Fruit fly (Drosophila melanogaster): ENCODE results near the gene CG12708.

Gene CG12708

dm6 chrX:15646792-15647191 is 28.5 kb upstream of the CG12708 start:
- TF ChIP-seq CG3919 (GFP tag; optimal IDR thresholded peaks at IDR 0.05): no peak
- TF ChIP-seq vri (GFP tag; optimal IDR thresholded peaks at IDR 0.05): no peak
- no peak for TF ChIP-seq CG34406 (GFP tag; optimal IDR thresholded peaks at IDR 0.05)
- no peak for TF ChIP-seq net (GFP tag; optimal IDR thresholded peaks at IDR 0.05)
- no peak for TF ChIP-seq CG8319 (GFP tag; optimal IDR thresholded peaks at IDR 0.05)
- TF ChIP-seq CG11294 (GFP tag; IDR thresholded peaks at IDR 0.05): no peak
- TF ChIP-seq CG16779 (tag; optimal IDR thresholded peaks at IDR 0.05): no peak
- TF ChIP-seq CG8632 (GFP tag; optimal IDR thresholded peaks at IDR 0.05): no peak
- TF ChIP-seq Sox102F (GFP tag; optimal IDR thresholded peaks at IDR 0.05): no peak
- no peak for TF ChIP-seq fd59A (GFP tag; optimal IDR thresholded peaks at IDR 0.05)
- no peak for TF ChIP-seq CG6808 (GFP tag; optimal IDR thresholded peaks at IDR 0.05)
- no peak for TF ChIP-seq fkh (GFP tag; optimal IDR thresholded peaks at IDR 0.05)

DNA sequence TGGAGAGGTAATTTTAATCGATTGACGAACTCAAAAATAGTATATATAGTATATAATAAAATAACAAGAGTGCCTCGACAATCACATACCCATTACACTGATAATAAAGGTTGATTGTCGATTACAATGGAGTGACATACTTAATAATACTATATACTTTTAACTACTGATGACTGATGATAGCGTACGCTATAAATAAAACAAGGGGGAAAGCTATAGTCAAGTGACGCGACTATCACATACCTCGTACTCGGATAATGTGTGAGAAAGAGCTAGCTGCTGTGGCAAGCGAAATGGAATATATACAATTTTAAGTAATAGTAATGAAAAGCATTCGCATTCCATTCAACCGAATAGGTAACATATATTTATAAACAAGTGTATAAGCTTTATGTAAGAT is 27.1 kb upstream of the CG12708 start:
- no peak for TF ChIP-seq pdm3 (GFP tag; optimal IDR thresholded peaks at IDR 0.05)
- no peak for TF ChIP-seq CG6854 (GFP tag; optimal IDR thresholded peaks at IDR 0.05)
- no peak for TF ChIP-seq CG11762 (GFP tag; optimal IDR thresholded peaks at IDR 0.05; ENCODE audit: insufficient read depth)
- no peak for TF ChIP-seq ss (GFP tag; optimal IDR thresholded peaks at IDR 0.05)
- no peak for TF ChIP-seq Met (GFP tag; optimal IDR thresholded peaks at IDR 0.05)

DNA sequence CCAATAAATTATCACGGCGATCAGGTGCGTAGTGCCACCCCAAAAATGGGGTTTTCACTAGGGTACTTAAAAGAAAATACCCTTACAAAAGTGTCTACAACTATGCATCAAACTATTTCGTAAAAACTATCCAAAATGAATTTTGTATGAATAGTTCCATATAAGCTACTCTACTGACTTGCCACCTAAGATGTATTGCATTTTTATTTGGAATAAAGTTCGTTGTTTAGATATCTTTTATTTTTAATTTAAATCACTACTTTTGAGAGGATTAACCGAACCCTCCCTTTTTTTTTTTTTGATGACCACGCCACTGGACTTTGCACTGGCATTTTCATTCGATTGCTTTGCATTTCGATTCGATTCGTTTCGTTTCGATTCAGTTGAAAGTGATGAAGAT is 25.8 kb upstream of the CG12708 start:
- no peak for TF ChIP-seq CG8632 (GFP tag; optimal IDR thresholded peaks at IDR 0.05)
- peak; percentile 54 for TF ChIP-seq svp (GFP tag)
- peak; percentile 70 for TF ChIP-seq Eip78C (GFP tag)

- TF ChIP-seq ss (GFP tag; optimal IDR thresholded peaks at IDR 0.05) (peak in 1 of 2 experiments; percentile 53), CG6276 (GFP tag; optimal IDR thresholded peaks at IDR 0.05) (peak; percentile 60), acj6 (GFP tag; optimal IDR thresholded peaks at IDR 0.05) (no peak)
These were observed 23.7 kb upstream of the CG12708 start for dm6 chrX:15651559-15651958.

DNA sequence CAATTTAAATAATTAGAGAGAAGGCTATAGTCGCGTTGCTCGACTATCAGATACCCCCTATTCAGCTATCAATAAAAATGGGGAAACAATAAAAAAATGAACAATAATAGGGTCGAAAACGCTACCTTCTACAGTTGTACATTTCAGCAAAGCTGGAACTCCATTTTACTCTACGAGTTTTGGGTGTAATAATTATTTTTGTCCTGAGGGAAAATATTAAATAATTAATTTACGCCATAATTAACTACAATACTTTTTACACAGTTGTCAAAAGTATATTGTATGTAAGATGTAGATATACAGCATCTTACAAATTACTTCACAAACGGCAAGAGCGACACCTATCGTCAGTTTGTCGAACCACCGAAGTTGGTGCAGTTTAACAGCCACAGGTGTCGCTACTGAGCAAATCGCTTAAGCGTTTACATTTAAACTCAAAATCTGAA is 21.9 kb upstream of the CG12708 start:
- TF ChIP-seq net (GFP tag; optimal IDR thresholded peaks at IDR 0.05) (no peak), Blimp-1 (GFP tag; optimal IDR thresholded peaks at IDR 0.05) (no peak), salr (GFP tag; optimal IDR thresholded peaks at IDR 0.05) (no peak), CG6163 (GFP tag; IDR thresholded peaks at IDR 0.05) (no peak), CG10631 (GFP tag; optimal IDR thresholded peaks at IDR 0.05) (no peak), fd59A (GFP tag; optimal IDR thresholded peaks at IDR 0.05) (no peak), Sox14 (GFP tag; optimal IDR thresholded peaks at IDR 0.05) (no peak), Hr38 (GFP tag; optimal IDR thresholded peaks at IDR 0.05) (no peak), Met (GFP tag; optimal IDR thresholded peaks at IDR 0.05) (peak; percentile 13), CG16779 (tag; optimal IDR thresholded peaks at IDR 0.05) (no peak), Eip93F (GFP tag; optimal IDR thresholded peaks at IDR 0.05) (no peak), CG11902 (GFP tag; optimal IDR thresholded peaks at IDR 0.05) (no peak), ss (GFP tag; optimal IDR thresholded peaks at IDR 0.05) (no peak), CG8119 (GFP tag; IDR thresholded peaks at IDR 0.05) (no peak), topi (GFP tag; optimal IDR thresholded peaks at IDR 0.05) (peak; percentile 0), fkh (GFP tag; optimal IDR thresholded peaks at IDR 0.05) (no peak), vri (GFP tag; optimal IDR thresholded peaks at IDR 0.05) (no peak), CG4318 (GFP tag; optimal IDR thresholded peaks at IDR 0.05) (no peak), eg (GFP tag; IDR thresholded peaks at IDR 0.05) (no peak), CG6808 (GFP tag; optimal IDR thresholded peaks at IDR 0.05) (no peak), cyc (GFP tag; optimal IDR thresholded peaks at IDR 0.05) (peak; percentile 45), CG6276 (GFP tag; optimal IDR thresholded peaks at IDR 0.05) (no peak), svp (GFP tag) (no peak), Sox15 (GFP tag; optimal IDR thresholded peaks at IDR 0.05) (no peak), esn (GFP tag; optimal IDR thresholded peaks at IDR 0.05) (peak; percentile 38), CG15336 (GFP tag; IDR thresholded peaks at IDR 0.05) (no peak), CG6792 (GFP tag; optimal IDR thresholded peaks at IDR 0.05) (no peak), spab (GFP tag; optimal IDR thresholded peaks at IDR 0.05) (no peak), Gug (GFP tag; IDR thresholded peaks at IDR 0.05) (no peak), CG3032 (tag; optimal IDR thresholded peaks at IDR 0.05) (no peak), Hr39 (GFP tag; optimal IDR thresholded peaks at IDR 0.05) (peak; percentile 44), CG6854 (GFP tag; optimal IDR thresholded peaks at IDR 0.05) (no peak), Ets21C (GFP tag; optimal IDR thresholded peaks at IDR 0.05) (no peak), lz (GFP tag; optimal IDR thresholded peaks at IDR 0.05) (peak; percentile 19), CG8632 (GFP tag; optimal IDR thresholded peaks at IDR 0.05) (no peak)
